Fruit fly (Drosophila melanogaster): ENCODE data around the gene CG12725.
A peak's percentile ranks its signal among the peaks of the same experiment; 100 is the strongest.

The CG12725 gene

dm6 chrX:13370826-13371703, 31.6 kb downstream of the CG12725 start:
- TF ChIP-seq Ptx1 (GFP tag; IDR thresholded peaks at IDR 0.05) (no peak), amos (GFP tag; IDR thresholded peaks at IDR 0.05; ENCODE audit: partially characterized antibody) (peak; percentile 66; the same call in 1 of the 2 replicates), CG12155 (GFP tag; optimal IDR thresholded peaks at IDR 0.05) (no peak), CG13287 (GFP tag; IDR thresholded peaks at IDR 0.05; ENCODE audit: partially characterized antibody) (peak; percentile 76), hbn (GFP tag; IDR thresholded peaks at IDR 0.05; ENCODE audit: partially characterized antibody) (0 out of 2 replicates have a peak, but pooled peaks have one; percentile 38), row (GFP tag; IDR thresholded peaks at IDR 0.05) (peak; percentile 57), CG6689 (GFP tag; IDR thresholded peaks at IDR 0.05) (no peak), Gug (GFP tag; IDR thresholded peaks at IDR 0.05) (peak; percentile 10; the same call in 1 of the 4 replicates), Dref (GFP tag; IDR thresholded peaks at IDR 0.05) (peak; percentile 82), CG34224 (GFP tag; IDR thresholded peaks at IDR 0.05; ENCODE audit: partially characterized antibody) (peak; percentile 51; the same call in 2 of the 3 replicates), CG10209 (GFP tag; optimal IDR thresholded peaks at IDR 0.05) (no peak), ci (GFP tag; IDR thresholded peaks at IDR 0.05) (peak; percentile 21; the same call in 1 of the 3 replicates), cg (GFP tag; optimal IDR thresholded peaks at IDR 0.05) (peak; percentile 80), Elba2 (GFP tag; optimal IDR thresholded peaks at IDR 0.05) (no peak), mirr (GFP tag; optimal IDR thresholded peaks at IDR 0.05) (peak; percentile 8), HmgZ (tag; optimal IDR thresholded peaks at IDR 0.05) (peak; percentile 59), Fer3 (tag; optimal IDR thresholded peaks at IDR 0.05) (no peak), MBD-R2 (GFP tag; IDR thresholded peaks at IDR 0.05) (peak; percentile 59), Abd-B (GFP tag; optimal IDR thresholded peaks at IDR 0.05) (peak; percentile 37), CG7963 (GFP tag; IDR thresholded peaks at IDR 0.05; ENCODE audit: partially characterized antibody) (0 out of 3 replicates have a peak, but pooled peaks have one; percentile 42), kay (GFP tag; optimal IDR thresholded peaks at IDR 0.05) (no peak), hb (GFP tag; IDR thresholded peaks at IDR 0.05; ENCODE audit: partially characterized antibody) (no peak), CG7928 (GFP tag; optimal IDR thresholded peaks at IDR 0.05) (peak; percentile 93), CG30403 (GFP tag; optimal IDR thresholded peaks at IDR 0.05) (peak; percentile 6), wdn (GFP tag; IDR thresholded peaks at IDR 0.05) (no peak), Dll (GFP tag; IDR thresholded peaks at IDR 0.05; ENCODE audit: partially characterized antibody) (peak; percentile 66; the same call in 3 of the 4 replicates), sqz (GFP tag; optimal IDR thresholded peaks at IDR 0.05) (peak; percentile 56), CG12391 (tag; optimal IDR thresholded peaks at IDR 0.05) (peak; percentile 2), sob (GFP tag; IDR thresholded peaks at IDR 0.05) (peak; percentile 28; the same call in 1 of the 2 replicates), CG34422 (GFP tag; IDR thresholded peaks at IDR 0.05) (0 out of 3 replicates have a peak, but pooled peaks have one; percentile 21), insv (GFP tag; optimal IDR thresholded peaks at IDR 0.05) (peak in 1 of 2 experiments; percentile 61), Scr (GFP tag; IDR thresholded peaks at IDR 0.05; ENCODE audit: partially characterized antibody) (peak; percentile 65), Hr51 (GFP tag; optimal IDR thresholded peaks at IDR 0.05) (peak in 1 of 2 experiments; percentile 6), CG1603 (tag; optimal IDR thresholded peaks at IDR 0.05) (peak; percentile 31), CG15514 (GFP tag; optimal IDR thresholded peaks at IDR 0.05) (peak; percentile 70), rib (GFP tag; IDR thresholded peaks at IDR 0.05) (no peak), CG6791 (GFP tag; IDR thresholded peaks at IDR 0.05; ENCODE audit: partially characterized antibody) (peak; percentile 70), CG2120 (GFP tag; optimal IDR thresholded peaks at IDR 0.05) (peak; percentile 58), CG32772 (GFP tag; IDR thresholded peaks at IDR 0.05) (no peak), gfzf (GFP tag; optimal IDR thresholded peaks at IDR 0.05) (peak; percentile 33), bigmax (GFP tag; optimal IDR thresholded peaks at IDR 0.05) (no peak), CG13624 (GFP tag; optimal IDR thresholded peaks at IDR 0.05) (peak; percentile 40), Ets97D (GFP tag; optimal IDR thresholded peaks at IDR 0.05) (peak; percentile 3), crol (GFP tag; IDR thresholded peaks at IDR 0.05) (no peak), CHES-1-like (GFP tag; optimal IDR thresholded peaks at IDR 0.05) (peak; percentile 44), CG9797 (GFP tag; optimal IDR thresholded peaks at IDR 0.05) (no peak), CG6272 (GFP tag; IDR thresholded peaks at IDR 0.05) (no peak)
